Worm (Caenorhabditis elegans) whole organism, late embryonic: ENCODE results near the gene slc-28.1.

Experiments
- C08G9.2 ChIP-seq: sonication (generic microtip); optimal IDR thresholded peaks from 2 replicates; lab custom pipeline; 2016; ENCODE audit warnings: mild to moderate bottlenecking, missing genetic modification characterization, moderate library complexity, missing compliant biosample characterization
- C38D4.7 ChIP-seq: fragments of 200-800 bp; sonication (Bioruptor generic); optimal IDR thresholded peaks from 2 replicates; lab custom pipeline; 2018; ENCODE audit warnings: mild to moderate bottlenecking, missing genetic modification characterization, moderate library complexity, missing compliant biosample characterization
- T23F11.4 ChIP-seq: fragments of 200-800 bp; sonication (Bioruptor generic); optimal IDR thresholded peaks from 2 replicates; lab custom pipeline; 2018; ENCODE audit warnings: mild to moderate bottlenecking, missing genetic modification characterization, missing compliant biosample characterization
- Y22D7AL.16 ChIP-seq: sonication (generic microtip); optimal IDR thresholded peaks from 2 replicates; lab custom pipeline; 2016; ENCODE audit warnings: missing genetic modification characterization, missing compliant biosample characterization
- ahr-1 ChIP-seq: sonication (generic microtip); optimal IDR thresholded peaks from 2 replicates; lab custom pipeline; 2016; ENCODE audit warnings: missing genetic modification characterization, missing compliant biosample characterization
- ceh-14 ChIP-seq: sonication (generic microtip); optimal IDR thresholded peaks from 2 replicates; lab custom pipeline; 2016; ENCODE audit warnings: missing genotype, missing genetic modification characterization, missing compliant biosample characterization
- ceh-18 ChIP-seq: sonication (generic microtip); optimal IDR thresholded peaks from 2 replicates; lab custom pipeline; 2016; ENCODE audit warnings: missing genetic modification characterization, missing compliant biosample characterization
- ceh-2 ChIP-seq: sonication (generic microtip); optimal IDR thresholded peaks from 2 replicates; lab custom pipeline; 2016; ENCODE audit warnings: missing genotype, missing genetic modification characterization, missing compliant biosample characterization
- ceh-22 ChIP-seq: sonication (generic microtip); optimal IDR thresholded peaks from 2 replicates; lab custom pipeline; 2017; ENCODE audit warnings: missing biosample characterization, missing genetic modification characterization
- ceh-30 ChIP-seq: fragments of 150-350 bp; optimal IDR thresholded peaks from 2 replicates; lab custom pipeline; 2014; ENCODE audit warnings: missing biosample characterization, missing genetic modification characterization
- ceh-31 ChIP-seq: sonication (generic microtip); optimal IDR thresholded peaks from 2 replicates; lab custom pipeline; 2016; ENCODE audit warnings: missing genetic modification characterization, missing compliant biosample characterization
- ceh-34 ChIP-seq: sonication (generic microtip); optimal IDR thresholded peaks from 2 replicates; lab custom pipeline; 2016; ENCODE audit warnings: mild to moderate bottlenecking, missing genetic modification characterization, missing compliant biosample characterization
- ceh-45 ChIP-seq: fragments of 200-800 bp; sonication (Bioruptor generic); IDR thresholded peaks from 2 replicates; pipeline ENCODE4 v1.3.6; 2022; ENCODE audit warnings: missing genetic modification reagents, missing genetic modification characterization, missing compliant biosample characterization
- ceh-48 ChIP-seq: sonication (generic microtip); optimal IDR thresholded peaks from 2 replicates; lab custom pipeline; 2016; ENCODE audit warnings: missing genetic modification characterization, inconsistent platforms, missing compliant biosample characterization
- ceh-6 ChIP-seq: fragments of 200-800 bp; sonication (Bioruptor generic); optimal IDR thresholded peaks from 2 replicates; lab custom pipeline; 2018; ENCODE audit warnings: mild to moderate bottlenecking, missing genetic modification characterization, missing compliant biosample characterization
- che-1 ChIP-seq: sonication (generic microtip); optimal IDR thresholded peaks from 2 replicates; lab custom pipeline; 2016; ENCODE audit warnings: mild to moderate bottlenecking, missing genetic modification characterization, missing compliant biosample characterization
- ets-4 ChIP-seq: sonication (generic microtip); optimal IDR thresholded peaks from 2 replicates; lab custom pipeline; 2016; ENCODE audit warnings: missing genetic modification characterization, missing compliant biosample characterization
- fkh-10 ChIP-seq: fragments of 150-350 bp; optimal IDR thresholded peaks from 2 replicates; lab custom pipeline; 2014; ENCODE audit warnings: missing biosample characterization, missing genetic modification reagents, missing genetic modification characterization
- gmeb-2 ChIP-seq: sonication (generic microtip); optimal IDR thresholded peaks from 2 replicates; lab custom pipeline; 2016; ENCODE audit warnings: missing genetic modification characterization, inconsistent platforms, missing compliant biosample characterization
- hlh-30 ChIP-seq: sonication (generic microtip); optimal IDR thresholded peaks from 2 replicates; lab custom pipeline; 2017; ENCODE audit warnings: antibody characterized with exemption, missing genetic modification characterization, missing compliant biosample characterization; ENCODE audit not compliant: insufficient read depth
- hlh-6 ChIP-seq: sonication (generic microtip); optimal IDR thresholded peaks from 2 replicates; lab custom pipeline; 2016; ENCODE audit warnings: missing genotype, missing genetic modification characterization, missing compliant biosample characterization
- hlh-8 ChIP-seq: sonication (generic microtip); optimal IDR thresholded peaks from 2 replicates; lab custom pipeline; 2016; ENCODE audit warnings: missing genotype, missing genetic modification characterization, missing compliant biosample characterization
- lim-6 ChIP-seq: sonication (generic microtip); optimal IDR thresholded peaks from 2 replicates; lab custom pipeline; 2016; ENCODE audit warnings: missing genetic modification characterization, missing compliant biosample characterization
- madf-2 ChIP-seq: sonication (generic microtip); optimal IDR thresholded peaks from 2 replicates; lab custom pipeline; 2017; ENCODE audit warnings: missing genetic modification characterization, missing compliant biosample characterization
- mec-3 ChIP-seq: sonication (generic microtip); optimal IDR thresholded peaks from 2 replicates; lab custom pipeline; 2016; ENCODE audit warnings: borderline replicate concordance, missing genetic modification characterization, missing compliant biosample characterization
- nhr-11 ChIP-seq: fragments of 150-350 bp; optimal IDR thresholded peaks from 2 replicates; lab custom pipeline; 2014; ENCODE audit warnings: missing biosample characterization, missing genetic modification characterization
- npax-4 ChIP-seq: sonication (generic microtip); optimal IDR thresholded peaks from 2 replicates; lab custom pipeline; 2016; ENCODE audit warnings: missing genetic modification characterization, missing compliant biosample characterization
- odd-2 ChIP-seq: sonication (generic microtip); optimal IDR thresholded peaks from 2 replicates; lab custom pipeline; 2017; ENCODE audit warnings: antibody characterized with exemption, mild to moderate bottlenecking, missing genetic modification characterization, missing compliant biosample characterization
- pat-9 ChIP-seq: fragments of 200-800 bp; sonication (Bioruptor generic); optimal IDR thresholded peaks from 2 replicates; lab custom pipeline; 2018; ENCODE audit warnings: mild to moderate bottlenecking, missing genetic modification characterization, moderate library complexity, missing compliant biosample characterization
- pax-1 ChIP-seq: fragments of 150-350 bp; optimal IDR thresholded peaks from 2 replicates; lab custom pipeline; 2014; ENCODE audit warnings: missing biosample characterization, missing genetic modification characterization
- pha-2 ChIP-seq: sonication (generic microtip); optimal IDR thresholded peaks from 2 replicates; lab custom pipeline; 2017; ENCODE audit warnings: mild to moderate bottlenecking, missing genetic modification characterization, missing compliant biosample characterization
- pha-4 ChIP-seq: fragments of 150-350 bp; optimal IDR thresholded peaks from 2 replicates; lab custom pipeline; 2018; ENCODE audit warnings: missing biosample characterization, missing genetic modification reagents, missing genetic modification characterization
- pros-1 ChIP-seq: fragments of 150-350 bp; optimal IDR thresholded peaks from 2 replicates; lab custom pipeline; 2014; ENCODE audit warnings: missing biosample characterization, missing genetic modification reagents, missing genetic modification characterization
- rnt-1 ChIP-seq: sonication (generic microtip); optimal IDR thresholded peaks from 2 replicates; lab custom pipeline; 2016; ENCODE audit warnings: missing genetic modification characterization, missing compliant biosample characterization
- sdc-2 ChIP-seq: sonication (generic microtip); optimal IDR thresholded peaks from 2 replicates; lab custom pipeline; 2016; ENCODE audit warnings: missing genotype, missing genetic modification characterization, missing compliant biosample characterization
- sox-4 ChIP-seq: sonication (generic microtip); optimal IDR thresholded peaks from 2 replicates; lab custom pipeline; 2017; ENCODE audit warnings: mild to moderate bottlenecking, missing genetic modification characterization, inconsistent platforms, missing compliant biosample characterization
- tbx-2 ChIP-seq: sonication (generic microtip); optimal IDR thresholded peaks from 2 replicates; lab custom pipeline; 2016; ENCODE audit warnings: missing genetic modification characterization, missing compliant biosample characterization
- tbx-7 ChIP-seq: sonication (generic microtip); optimal IDR thresholded peaks from 2 replicates; lab custom pipeline; 2016; ENCODE audit warnings: missing genotype, missing genetic modification characterization, missing compliant biosample characterization
- ttx-3 ChIP-seq: sonication (generic microtip); optimal IDR thresholded peaks from 2 replicates; lab custom pipeline; 2016; ENCODE audit warnings: missing genetic modification reagents, missing genetic modification characterization, missing compliant biosample characterization
- unc-3 ChIP-seq, 2 experiments: fragments of 200-800 bp in 1 of 2; sonication (Bioruptor generic) in 1 of 2; sonication (generic microtip) in 1 of 2; conservative IDR thresholded peaks in 1 of 2; optimal IDR thresholded peaks in 1 of 2; 2 replicates each; pipeline versions ENCODE4 v1.3.6 to Lab custom; 2016 to 2022; ENCODE audit warnings: missing compliant biosample characterization in 2 of 2, missing genetic modification characterization in 2 of 2, missing genetic modification reagents in 1 of 2
- unc-42 ChIP-seq: sonication (generic microtip); optimal IDR thresholded peaks from 2 replicates; lab custom pipeline; 2016; ENCODE audit warnings: missing genotype, missing genetic modification characterization, missing compliant biosample characterization
- unc-55 ChIP-seq: sonication (generic microtip); optimal IDR thresholded peaks from 2 replicates; lab custom pipeline; 2017; ENCODE audit warnings: missing biosample characterization, missing genetic modification reagents, missing genetic modification characterization
- zip-5 ChIP-seq: sonication (generic microtip); optimal IDR thresholded peaks from 2 replicates; lab custom pipeline; 2016; ENCODE audit warnings: missing genetic modification characterization, missing compliant biosample characterization

Gene slc-28.1

ce11 chrV:3468436-3468835 is 4.8 kb downstream of the slc-28.1 start, which contains the start of gene gst-33:
Gene gst-33, minus strand, starts transcription at chrV:3468562.
- TF ChIP-seq che-1 (tag; lab: Kevin White, UChicago) (no peak), ceh-22 (no peak), C38D4.7 (no peak), ttx-3 (tag; lab: Kevin White, UChicago) (no peak), ceh-6 (GFP tag; lab: Kevin White, UChicago) (no peak), ceh-2 (no peak), npax-4 (tag; lab: Kevin White, UChicago) (no peak), unc-42 (tag; lab: Kevin White, UChicago) (no peak)

ce11 chrV:3470782-3471181 is 7.2 kb downstream of the slc-28.1 start, which contains the start of gene srbc-29:
Gene srbc-29, minus strand, starts transcription at chrV:3470882.
- TF ChIP-seq ceh-31 (tag; lab: Kevin White, UChicago): no peak
- TF ChIP-seq madf-2: no peak
- TF ChIP-seq pat-9 (tag; lab: Kevin White, UChicago): no peak
- no peak for TF ChIP-seq nhr-11 (tag; lab: Kevin White, UChicago)
- no peak for TF ChIP-seq C08G9.2 (tag; lab: Kevin White, UChicago)
- TF ChIP-seq gmeb-2 (tag; lab: Kevin White, UChicago): no peak
- TF ChIP-seq odd-2 (tag; lab: Kevin White, UChicago): no peak
- no peak for TF ChIP-seq che-1 (tag; lab: Kevin White, UChicago)
- TF ChIP-seq ahr-1 (tag; lab: Kevin White, UChicago): no peak
- TF ChIP-seq rnt-1 (tag; lab: Kevin White, UChicago): no peak
- TF ChIP-seq mec-3: no peak
- no peak for TF ChIP-seq ceh-48 (tag; lab: Kevin White, UChicago)
- TF ChIP-seq fkh-10 (GFP tag; lab: Kevin White, UChicago): no peak
- TF ChIP-seq pha-4 (tag; lab: Kevin White, UChicago): no peak

ce11 chrV:3475021-3475420 is 11.4 kb downstream of the slc-28.1 start, which contains the start of gene oac-2:
Gene oac-2, minus strand, starts transcription at chrV:3475121.
- TF ChIP-seq zip-5 (tag; lab: Kevin White, UChicago) (no peak), hlh-6 (tag; lab: Kevin White, UChicago) (no peak), pha-4 (tag; lab: Kevin White, UChicago) (no peak), tbx-7 (tag; lab: Kevin White, UChicago) (no peak), pax-1 (tag; lab: Kevin White, UChicago) (no peak), sox-4 (tag; lab: Kevin White, UChicago) (no peak), sdc-2 (tag; lab: Kevin White, UChicago) (no peak), ceh-30 (no peak), ahr-1 (tag; lab: Kevin White, UChicago) (no peak), hlh-30 (no peak), ceh-34 (tag; lab: Kevin White, UChicago) (no peak), pros-1 (tag; lab: Kevin White, UChicago) (no peak), ceh-45 (GFP tag; lab: Robert Waterston, UW) (no peak), ceh-14 (no peak), hlh-8 (tag; lab: Kevin White, UChicago) (no peak)

ce11 chrV:3476228-3476627 is 12.6 kb downstream of the slc-28.1 start:
- TF ChIP-seq ceh-18 (tag; lab: Kevin White, UChicago) (no peak), sdc-2 (tag; lab: Kevin White, UChicago) (no peak), ceh-2 (no peak), ets-4 (tag; lab: Kevin White, UChicago) (no peak), unc-55 (no peak), Y22D7AL.16 (tag; lab: Kevin White, UChicago) (no peak), unc-3 (GFP tag; conservative IDR thresholded peaks at IDR 0.05; lab: Robert Waterston, UW) (no peak), unc-3 (tag; optimal IDR thresholded peaks at IDR 0.05; lab: Kevin White, UChicago) (no peak), fkh-10 (GFP tag; lab: Kevin White, UChicago) (no peak), lim-6 (tag; lab: Kevin White, UChicago) (no peak), ahr-1 (tag; lab: Kevin White, UChicago) (no peak), pha-2 (no peak), tbx-7 (tag; lab: Kevin White, UChicago) (no peak), tbx-2 (tag; lab: Kevin White, UChicago) (no peak), T23F11.4 (GFP tag; lab: Kevin White, UChicago) (no peak)
